Fruit fly (Drosophila melanogaster): Measurements from ENCODE around the gene ghi.

dm6 chr3L:9501298-9501697 lies 49.6 kb downstream of the ghi start:
- TF ChIP-seq N (GFP tag; optimal IDR thresholded peaks at IDR 0.05) (no peak), fru (GFP tag; optimal IDR thresholded peaks at IDR 0.05) (no peak), sage (GFP tag; optimal IDR thresholded peaks at IDR 0.05) (no peak)

Data from whole organism, wandering third instar larva.